Fruit fly (Drosophila melanogaster) whole organism, prepupa: ENCODE results near the gene Cp36.

Experiments
- Blimp-1 ChIP-seq: fragments of 200-800 bp; sonication (Bioruptor generic); optimal IDR thresholded peaks from 3 replicates; lab custom pipeline; 2017; ENCODE audit warnings: missing biosample characterization, missing genetic modification characterization, mild to moderate bottlenecking, moderate library complexity, missing genetic modification reagents
- CG10631 ChIP-seq: fragments of 200-800 bp; sonication (Bioruptor generic); optimal IDR thresholded peaks from 2 replicates; lab custom pipeline; 2016; ENCODE audit warnings: missing biosample characterization, missing genetic modification characterization
- CG10669 ChIP-seq: fragments of 200-800 bp; sonication (Bioruptor generic); optimal IDR thresholded peaks from 3 replicates; lab custom pipeline; 2018; ENCODE audit warnings: missing biosample characterization, mild to moderate bottlenecking, missing genetic modification characterization, moderate library complexity
- CG11762 ChIP-seq: fragments of 200-800 bp; sonication (Bioruptor generic); optimal IDR thresholded peaks from 3 replicates; lab custom pipeline; 2016; ENCODE audit warnings: missing biosample characterization, missing genetic modification characterization; ENCODE audit not compliant: insufficient read depth
- CG15336 ChIP-seq: fragments of 200-800 bp; sonication (Bioruptor generic); IDR thresholded peaks from 2 replicates; pipeline ENCODE4 v1.3.6; 2022; ENCODE audit warnings: missing biosample characterization, missing genetic modification characterization
- CG1621 ChIP-seq: fragments of 200-800 bp; sonication (Bioruptor generic); optimal IDR thresholded peaks from 3 replicates; lab custom pipeline; 2018; ENCODE audit warnings: missing biosample characterization, mild to moderate bottlenecking, missing genetic modification characterization
- CG16779 ChIP-seq: fragments of 200-800 bp; sonication (Bioruptor generic); optimal IDR thresholded peaks from 3 replicates; lab custom pipeline; 2017; ENCODE audit warnings: missing biosample characterization, mild to moderate bottlenecking, missing genetic modification characterization
- CG3032 ChIP-seq: fragments of 200-800 bp; optimal IDR thresholded peaks from 2 replicates; lab custom pipeline; 2019; ENCODE audit warnings: missing biosample characterization, mild to moderate bottlenecking, missing genetic modification characterization, moderate library complexity
- CG31627 ChIP-seq: fragments of 200-800 bp; sonication (Bioruptor generic); optimal IDR thresholded peaks from 3 replicates; lab custom pipeline; 2016; ENCODE audit warnings: missing biosample characterization, missing genetic modification characterization
- CG32006 ChIP-seq: fragments of 200-800 bp; sonication (Bioruptor generic); optimal IDR thresholded peaks from 3 replicates; lab custom pipeline; 2017; ENCODE audit warnings: missing biosample characterization, mild to moderate bottlenecking, missing genetic modification characterization
- CG34406 ChIP-seq: fragments of 200-800 bp; sonication (Bioruptor generic); optimal IDR thresholded peaks from 3 replicates; lab custom pipeline; 2016; ENCODE audit warnings: missing biosample characterization, missing genetic modification characterization
- CG4318 ChIP-seq: fragments of 200-800 bp; sonication (Bioruptor generic); optimal IDR thresholded peaks from 3 replicates; lab custom pipeline; 2017; ENCODE audit warnings: missing biosample characterization, mild to moderate bottlenecking, missing genetic modification characterization
- CG6163 ChIP-seq: fragments of 200-800 bp; sonication (Bioruptor generic); IDR thresholded peaks from 3 replicates; pipeline ENCODE4 v1.3.6; 2022; ENCODE audit warnings: missing biosample characterization, missing genetic modification characterization
- CG6276 ChIP-seq: fragments of 200-800 bp; sonication (Bioruptor generic); optimal IDR thresholded peaks from 2 replicates; lab custom pipeline; 2017; ENCODE audit warnings: missing biosample characterization, mild to moderate bottlenecking, missing genetic modification characterization
- CG6808 ChIP-seq: fragments of 200-800 bp; sonication (Bioruptor generic); optimal IDR thresholded peaks from 3 replicates; lab custom pipeline; 2017; ENCODE audit warnings: missing biosample characterization, missing genetic modification characterization, mild to moderate bottlenecking, moderate library complexity, missing genetic modification reagents
- CG6854 ChIP-seq: fragments of 200-800 bp; sonication (Bioruptor generic); optimal IDR thresholded peaks from 2 replicates; lab custom pipeline; 2017; ENCODE audit warnings: missing biosample characterization, mild to moderate bottlenecking, missing genetic modification characterization
- CG7368 ChIP-seq: fragments of 200-800 bp; sonication (Bioruptor generic); optimal IDR thresholded peaks from 3 replicates; lab custom pipeline; 2016; ENCODE audit warnings: missing biosample characterization, missing genetic modification characterization
- CG8119 ChIP-seq: fragments of 200-800 bp; sonication (Bioruptor generic); IDR thresholded peaks from 3 replicates; pipeline ENCODE4 v1.3.6; 2022; ENCODE audit warnings: missing biosample characterization, missing genetic modification characterization
- CG8319 ChIP-seq: fragments of 200-800 bp; sonication (Bioruptor generic); optimal IDR thresholded peaks from 3 replicates; lab custom pipeline; 2016; ENCODE audit warnings: missing biosample characterization, missing genetic modification characterization
- CG8632 ChIP-seq: fragments of 200-800 bp; sonication (Bioruptor generic); optimal IDR thresholded peaks from 3 replicates; lab custom pipeline; 2016; ENCODE audit warnings: missing biosample characterization, missing genetic modification characterization
- CG9139 ChIP-seq: fragments of 200-800 bp; sonication (Bioruptor generic); optimal IDR thresholded peaks from 3 replicates; lab custom pipeline; 2017; ENCODE audit warnings: missing biosample characterization, mild to moderate bottlenecking, missing genetic modification characterization
- Eip78C ChIP-seq: fragments of 200-800 bp; sonication (Bioruptor generic); peaks from one replicate; lab custom pipeline; 2016; ENCODE audit warnings: missing biosample characterization, missing genetic modification characterization
- Eip93F ChIP-seq: fragments of 200-800 bp; sonication (Bioruptor generic); optimal IDR thresholded peaks from 2 replicates; lab custom pipeline; 2016; ENCODE audit warnings: missing biosample characterization, mild to moderate bottlenecking, missing genetic modification characterization
- Hr38 ChIP-seq: sonication (Bioruptor generic); optimal IDR thresholded peaks from 2 replicates; lab custom pipeline; 2016; ENCODE audit warnings: missing biosample characterization, missing genetic modification characterization
- Hr39 ChIP-seq: fragments of 200-800 bp; sonication (Bioruptor generic); optimal IDR thresholded peaks from 2 replicates; lab custom pipeline; 2016; ENCODE audit warnings: missing biosample characterization, missing genetic modification characterization
- Hr4 ChIP-seq: fragments of 200-800 bp; sonication (Bioruptor generic); optimal IDR thresholded peaks from 3 replicates; lab custom pipeline; 2016; ENCODE audit warnings: missing biosample characterization, missing genetic modification characterization
- Lpt ChIP-seq: fragments of 200-800 bp; sonication (Bioruptor generic); optimal IDR thresholded peaks from 3 replicates; lab custom pipeline; 2016; ENCODE audit warnings: missing biosample characterization, missing genetic modification characterization
- Met ChIP-seq: fragments of 200-800 bp; sonication (Bioruptor generic); optimal IDR thresholded peaks from 3 replicates; lab custom pipeline; 2016; ENCODE audit warnings: missing biosample characterization, missing genetic modification characterization
- Smox ChIP-seq: fragments of 200-800 bp; sonication (Bioruptor generic); optimal IDR thresholded peaks from 3 replicates; lab custom pipeline; 2016; ENCODE audit warnings: missing biosample characterization, missing genetic modification characterization
- Sox102F ChIP-seq: fragments of 200-800 bp; sonication (Bioruptor generic); optimal IDR thresholded peaks from 2 replicates; lab custom pipeline; 2016; ENCODE audit warnings: missing biosample characterization, mild to moderate bottlenecking, missing genetic modification characterization
- Sox14 ChIP-seq: fragments of 200-800 bp; sonication (Bioruptor generic); optimal IDR thresholded peaks from 3 replicates; lab custom pipeline; 2016; ENCODE audit warnings: missing biosample characterization, missing genetic modification characterization
- Sox15 ChIP-seq: fragments of 200-800 bp; sonication (Bioruptor generic); optimal IDR thresholded peaks from 3 replicates; lab custom pipeline; 2016; ENCODE audit warnings: missing biosample characterization, missing genetic modification characterization
- achi ChIP-seq: fragments of 200-800 bp; sonication (Bioruptor generic); optimal IDR thresholded peaks from 3 replicates; lab custom pipeline; 2016; ENCODE audit warnings: missing biosample characterization, missing genetic modification characterization
- cyc ChIP-seq: fragments of 200-800 bp; sonication (Bioruptor generic); optimal IDR thresholded peaks from 3 replicates; lab custom pipeline; 2016; ENCODE audit warnings: missing biosample characterization, missing genetic modification characterization
- dsx ChIP-seq: fragments of 200-800 bp; optimal IDR thresholded peaks from 3 replicates; lab custom pipeline; 2019; ENCODE audit warnings: missing biosample characterization, mild to moderate bottlenecking, missing genetic modification characterization, moderate library complexity; ENCODE audit not compliant: poor library complexity, severe bottlenecking
- eg ChIP-seq: fragments of 200-800 bp; sonication (Bioruptor generic); IDR thresholded peaks from 3 replicates; pipeline ENCODE4 v1.3.6; 2022; ENCODE audit warnings: missing biosample characterization, missing genetic modification characterization
- fkh ChIP-seq: fragments of 200-800 bp; sonication (Bioruptor generic); optimal IDR thresholded peaks from 3 replicates; lab custom pipeline; 2017; ENCODE audit warnings: missing biosample characterization, mild to moderate bottlenecking, missing genetic modification characterization, moderate library complexity
- lz ChIP-seq: fragments of 200-800 bp; sonication (Bioruptor generic); optimal IDR thresholded peaks from 3 replicates; lab custom pipeline; 2016; ENCODE audit warnings: missing biosample characterization, missing genetic modification characterization
- net ChIP-seq: fragments of 200-800 bp; sonication (Bioruptor generic); optimal IDR thresholded peaks from 3 replicates; lab custom pipeline; 2016; ENCODE audit warnings: missing biosample characterization, missing genetic modification characterization
- pdm3 ChIP-seq: fragments of 200-800 bp; sonication (Bioruptor generic); optimal IDR thresholded peaks from 3 replicates; lab custom pipeline; 2016; ENCODE audit warnings: missing biosample characterization, missing genetic modification characterization
- spab ChIP-seq: fragments of 200-800 bp; sonication (Bioruptor generic); optimal IDR thresholded peaks from 2 replicates; lab custom pipeline; 2017; ENCODE audit warnings: missing biosample characterization, mild to moderate bottlenecking, missing genetic modification characterization, missing genetic modification reagents
- svp ChIP-seq: fragments of 200-800 bp; sonication (Bioruptor generic); peaks from one replicate; lab custom pipeline; 2016; ENCODE audit warnings: missing biosample characterization, missing genetic modification characterization
- topi ChIP-seq: fragments of 200-800 bp; sonication (Bioruptor generic); optimal IDR thresholded peaks from 3 replicates; lab custom pipeline; 2016; ENCODE audit warnings: missing biosample characterization, missing genetic modification characterization

The Cp36 gene

DNA sequence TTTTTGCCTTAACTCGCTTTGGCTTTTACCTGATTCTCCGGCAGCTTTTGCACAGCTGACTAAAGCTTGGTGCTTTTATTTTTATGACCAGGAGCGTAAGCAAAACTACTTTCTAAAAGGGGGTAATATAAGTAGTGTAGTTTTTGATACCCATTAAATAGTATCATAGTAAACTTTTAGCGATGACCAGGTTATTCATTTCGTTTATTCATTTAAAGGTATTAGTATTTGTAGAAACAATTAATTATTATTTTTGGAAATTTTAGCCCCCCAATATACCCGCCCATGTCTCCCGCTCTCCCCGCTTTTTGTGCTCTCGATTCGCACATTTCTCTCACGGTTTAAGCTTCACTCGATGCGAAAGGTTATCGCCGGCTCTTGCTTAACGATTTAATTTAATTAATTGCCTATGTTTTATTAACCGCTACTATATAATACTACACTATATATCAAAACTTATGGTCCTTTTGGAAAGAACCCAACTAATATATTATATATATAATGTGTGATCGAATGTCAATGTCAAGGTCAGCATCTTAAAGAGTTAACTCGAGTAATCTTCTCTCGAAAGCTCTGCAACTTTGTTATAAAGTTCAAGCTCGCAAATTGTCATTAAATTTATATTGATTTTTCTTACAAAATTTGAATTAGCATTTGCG, 14.6 kb upstream of the Cp36 start, which contains the start of gene Sptr (continued):
- TF ChIP-seq CG8319 (GFP tag; lab: Kevin White, UChicago) = peak; percentile 92
- peak; percentile 95 for TF ChIP-seq pdm3 (GFP tag; lab: Kevin White, UChicago)
- peak; percentile 94 for TF ChIP-seq Sox102F (GFP tag; lab: Kevin White, UChicago)
- TF ChIP-seq CG6163 (GFP tag; lab: Robert Waterston, UW) = peak; percentile 96
- TF ChIP-seq spab (GFP tag; lab: Kevin White, UChicago) = peak; percentile 89
- peak; percentile 92 for TF ChIP-seq Sox14 (GFP tag; lab: Kevin White, UChicago)
- no peak for TF ChIP-seq fkh (GFP tag; lab: Kevin White, UChicago)
- peak; percentile 93 for TF ChIP-seq CG6854
- TF ChIP-seq CG10669 = peak; percentile 90
- no peak for TF ChIP-seq Hr38 (GFP tag; lab: Kevin White, UChicago)
- TF ChIP-seq eg = peak; percentile 96
- TF ChIP-seq CG31627 (GFP tag; lab: Kevin White, UChicago) = peak; percentile 92
- TF ChIP-seq CG1621 (tag; lab: Kevin White, UChicago) = peak; percentile 91
- peak; percentile 92 for TF ChIP-seq CG6808 (GFP tag; lab: Kevin White, UChicago)
- peak; percentile 87 for TF ChIP-seq Sox15 (GFP tag; lab: Kevin White, UChicago)
- peak; percentile 93 for TF ChIP-seq CG32006 (GFP tag; lab: Kevin White, UChicago)
- peak; percentile 90 for TF ChIP-seq Hr4 (GFP tag; lab: Kevin White, UChicago)
- TF ChIP-seq CG4318 = peak; percentile 84
- TF ChIP-seq, all 60 proteins: peak for 58

DNA sequence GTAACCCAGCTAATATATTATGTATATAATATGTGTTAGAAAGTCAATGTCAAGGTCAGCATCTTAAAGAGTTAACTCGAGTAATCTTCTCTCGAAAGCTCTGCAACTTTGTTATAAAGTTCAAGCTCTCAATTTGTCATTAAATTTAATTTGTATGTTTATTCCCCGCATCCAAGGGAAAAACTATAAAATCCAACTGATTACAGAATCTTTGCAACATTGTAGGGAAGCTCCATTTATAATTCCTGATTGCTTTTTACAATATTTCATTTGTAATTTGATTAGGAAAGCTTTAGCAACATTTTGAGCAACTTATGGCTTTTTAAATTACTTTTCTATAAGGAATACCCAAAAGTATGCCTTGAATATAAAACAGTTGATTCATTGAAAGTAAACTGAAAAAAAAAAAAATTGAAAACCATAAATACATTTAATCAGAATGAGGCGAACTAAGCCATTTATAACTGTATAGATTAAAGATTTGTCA, 12.3 kb upstream of the Cp36 start:
- TF ChIP-seq dsx (peak; percentile 97), CG6163 (GFP tag; lab: Robert Waterston, UW) (no peak), Hr4 (GFP tag; lab: Kevin White, UChicago) (no peak), CG16779 (tag; lab: Kevin White, UChicago) (no peak), Eip78C (GFP tag; lab: Kevin White, UChicago) (peak; percentile 4)

DNA sequence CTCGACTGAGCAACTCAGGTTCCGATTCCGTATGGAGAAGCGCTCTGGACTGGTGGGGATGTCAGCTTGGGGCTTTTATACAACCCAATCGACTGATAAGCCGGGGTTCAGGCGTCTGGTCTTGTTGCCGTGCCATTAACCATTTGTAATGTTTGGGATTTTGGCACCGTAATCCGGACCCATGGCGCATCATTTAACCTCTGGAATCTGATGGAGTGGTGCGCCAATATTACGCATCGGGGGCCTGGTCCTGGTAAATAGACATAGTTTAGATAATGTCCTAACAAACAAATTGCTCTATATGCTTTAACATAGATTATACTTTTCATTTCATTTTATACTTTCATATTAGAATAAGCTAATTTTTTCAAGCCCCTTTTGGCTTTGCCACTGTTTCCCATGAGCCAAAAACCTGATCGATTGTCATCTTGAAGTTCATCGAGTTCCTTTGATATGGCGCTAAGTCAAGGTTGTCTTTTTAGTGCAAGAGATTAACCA, 10.1 kb upstream of the Cp36 start, which contains the start of gene CG12116:
Gene CG12116, minus strand, starts transcription at position 51 of the 498 bp plus-strand sequence.
- peak; percentile 18 for TF ChIP-seq Smox
- no peak for TF ChIP-seq CG8119 (GFP tag; lab: Robert Waterston, UW)
- TF ChIP-seq CG6163 (GFP tag; lab: Robert Waterston, UW) = no peak
- TF ChIP-seq Met (GFP tag; lab: Kevin White, UChicago) = peak; percentile 13
- no peak for TF ChIP-seq Sox15 (GFP tag; lab: Kevin White, UChicago)
- no peak for TF ChIP-seq Eip93F
- TF ChIP-seq CG15336 (GFP tag; lab: Robert Waterston, UW) = no peak
- TF ChIP-seq CG10631 (GFP tag; lab: Kevin White, UChicago) = no peak
- TF ChIP-seq Sox102F (GFP tag; lab: Kevin White, UChicago) = peak; percentile 18
- TF ChIP-seq CG9139 = no peak
- TF ChIP-seq dsx = no peak
- TF ChIP-seq CG34406 = no peak
- no peak for TF ChIP-seq pdm3 (GFP tag; lab: Kevin White, UChicago)
- no peak for TF ChIP-seq CG1621 (tag; lab: Kevin White, UChicago)
- no peak for TF ChIP-seq topi (GFP tag; lab: Kevin White, UChicago)
- TF ChIP-seq CG8632 (GFP tag; lab: Kevin White, UChicago) = no peak
- peak; percentile 24 for TF ChIP-seq Hr39 (GFP tag; lab: Kevin White, UChicago)
- TF ChIP-seq CG6276 (GFP tag; lab: Kevin White, UChicago) = no peak
- no peak for TF ChIP-seq CG3032 (tag; lab: Kevin White, UChicago)
- TF ChIP-seq lz = no peak
- no peak for TF ChIP-seq Hr38 (GFP tag; lab: Kevin White, UChicago)
- no peak for TF ChIP-seq CG8319 (GFP tag; lab: Kevin White, UChicago)
- no peak for TF ChIP-seq Sox14 (GFP tag; lab: Kevin White, UChicago)
- no peak for TF ChIP-seq CG11762 (GFP tag; lab: Kevin White, UChicago)
- no peak for TF ChIP-seq CG7368 (GFP tag; lab: Kevin White, UChicago)
- TF ChIP-seq Blimp-1 (GFP tag; lab: Kevin White, UChicago) = no peak
- TF ChIP-seq CG16779 (tag; lab: Kevin White, UChicago) = no peak
- TF ChIP-seq Hr4 (GFP tag; lab: Kevin White, UChicago) = no peak
- no peak for TF ChIP-seq achi
- TF ChIP-seq CG6854 = no peak
- no peak for TF ChIP-seq CG10669
- no peak for TF ChIP-seq Eip78C (GFP tag; lab: Kevin White, UChicago)
- peak; percentile 7 for TF ChIP-seq CG31627 (GFP tag; lab: Kevin White, UChicago)
- TF ChIP-seq cyc (GFP tag; lab: Kevin White, UChicago) = no peak
- no peak for TF ChIP-seq CG32006 (GFP tag; lab: Kevin White, UChicago)
- no peak for TF ChIP-seq Lpt (GFP tag; lab: Kevin White, UChicago)
- no peak for TF ChIP-seq net (GFP tag; lab: Kevin White, UChicago)
- peak; percentile 98 for TF ChIP-seq svp (GFP tag; lab: Kevin White, UChicago)
